Fruit fly (Drosophila melanogaster) S2 (cell line): ENCODE data around the gene CG5910.

ENCODE experiments used
- CG8478 ChIP-seq: fragments of >200 bp; optimal IDR thresholded peaks from 2 replicates; lab custom pipeline; 2018
- CTCF ChIP-seq, 2 experiments: fragments of >200 bp; optimal IDR thresholded peaks; 2 replicates each; lab custom pipeline; 2018

The CG5910 gene

dm6 chr3L:20404515-20404914 lies 37.7 kb upstream of the CG5910 start:
- TF ChIP-seq CG8478 (lab: Kevin White, UChicago) (no peak), CTCF (optimal IDR thresholded peaks at IDR 0.05; lab: Kevin White, UChicago) (no peak)

- TF ChIP-seq CG8478 (lab: Kevin White, UChicago), result no peak
- no peak for TF ChIP-seq CTCF (optimal IDR thresholded peaks at IDR 0.05; lab: Kevin White, UChicago)
Observed at dm6 chr3L:20405337-20405887, 36.8 kb upstream of the CG5910 start.

- TF ChIP-seq CTCF (optimal IDR thresholded peaks at IDR 0.05; lab: Kevin White, UChicago) (no peak), CG8478 (lab: Kevin White, UChicago) (no peak)
Observed at dm6 chr3L:20405971-20406948, 36.0 kb upstream of the CG5910 start.

- TF ChIP-seq CTCF (optimal IDR thresholded peaks at IDR 0.05; lab: Kevin White, UChicago), result no peak
- no peak for TF ChIP-seq CG8478 (lab: Kevin White, UChicago)
Observed at dm6 chr3L:20410345-20410744, 31.9 kb upstream of the CG5910 start, which contains the start of gene CG13248. CG13248 (minus strand) TSS chr3L:20410566.

- TF ChIP-seq CTCF (optimal IDR thresholded peaks at IDR 0.05; lab: Kevin White, UChicago) (no peak), CG8478 (lab: Kevin White, UChicago) (no peak)
Observed at dm6 chr3L:20410780-20411179, 31.4 kb upstream of the CG5910 start.

- TF ChIP-seq CG8478 (lab: Kevin White, UChicago) (no peak), CTCF (optimal IDR thresholded peaks at IDR 0.05; lab: Kevin White, UChicago) (no peak)
Observed at dm6 chr3L:20413304-20413703, 28.9 kb upstream of the CG5910 start, which contains the start of gene zye. zye (plus strand) TSS chr3L:20413604.

dm6 chr3L:20425888-20426287 lies 16.3 kb upstream of the CG5910 start, which contains the start of gene CG5282:
CG5282 (minus strand) TSS chr3L:20426071.
- no peak for TF ChIP-seq CTCF (optimal IDR thresholded peaks at IDR 0.05; lab: Kevin White, UChicago)
- TF ChIP-seq CG8478 (lab: Kevin White, UChicago), result no peak

dm6 chr3L:20427449-20427848 lies 14.8 kb upstream of the CG5910 start, which contains the start of gene CG5274:
CG5274 (minus strand) TSS chr3L:20427666.
- TF ChIP-seq CG8478 (lab: Kevin White, UChicago) (no peak), CTCF (optimal IDR thresholded peaks at IDR 0.05; lab: Kevin White, UChicago) (no peak)

dm6 chr3L:20430182-20430581 lies 12.0 kb upstream of the CG5910 start, which contains the start of gene CG5262:
CG5262 (minus strand) TSS chr3L:20430475.
- TF ChIP-seq CTCF (optimal IDR thresholded peaks at IDR 0.05; lab: Kevin White, UChicago) (no peak), CG8478 (lab: Kevin White, UChicago) (no peak)

- TF ChIP-seq CTCF (optimal IDR thresholded peaks at IDR 0.05; lab: Kevin White, UChicago) (no peak), CG8478 (lab: Kevin White, UChicago) (no peak)
Observed at dm6 chr3L:20431619-20432018, 10.6 kb upstream of the CG5910 start.

- TF ChIP-seq CTCF (optimal IDR thresholded peaks at IDR 0.05; lab: Kevin White, UChicago) (no peak), CG8478 (lab: Kevin White, UChicago) (no peak)
Observed at dm6 chr3L:20432297-20432696, 9.9 kb upstream of the CG5910 start, which contains the start of the genes Las and Psn. Las (minus strand) TSS chr3L:20432361. Psn (plus strand) TSS chr3L:20432468.

- TF ChIP-seq CG8478 (lab: Kevin White, UChicago) (no peak), CTCF (optimal IDR thresholded peaks at IDR 0.05; lab: Kevin White, UChicago) (no peak)
Observed at dm6 chr3L:20436069-20436468, 6.2 kb upstream of the CG5910 start, which contains the start of the genes mRpL15 and CtIP. mRpL15 (minus strand) TSS chr3L:20436209. CtIP (plus strand) TSS chr3L:20436250.

dm6 chr3L:20439772-20440171 lies 2.4 kb upstream of the CG5910 start, which contains the start of gene Hpd:
Hpd (minus strand) TSS chr3L:20439872.
- no peak for TF ChIP-seq CG8478 (lab: Kevin White, UChicago)
- no peak for TF ChIP-seq CTCF (optimal IDR thresholded peaks at IDR 0.05; lab: Kevin White, UChicago)

dm6 chr3L:20440902-20441429 lies 1.3 kb upstream of the CG5910 start:
- TF ChIP-seq CTCF (optimal IDR thresholded peaks at IDR 0.05; lab: Kevin White, UChicago) (no peak), CG8478 (lab: Kevin White, UChicago) (no peak)
